Worm (Caenorhabditis elegans) whole organism, L4/young adult: Measurements from ENCODE around the gene C36A4.4.

ENCODE experiments used
- W03F9.2 ChIP-seq: fragments of 150-350 bp; optimal IDR thresholded peaks from 2 replicates; lab custom pipeline; 2014; ENCODE audit warnings: missing biosample characterization, missing genetic modification characterization
- dao-5 ChIP-seq: sonication (generic microtip); optimal IDR thresholded peaks from 2 replicates; lab custom pipeline; 2016; ENCODE audit warnings: missing genotype, missing genetic modification characterization, moderate library complexity, missing compliant biosample characterization
- him-1 ChIP-seq: sonication (generic microtip); optimal IDR thresholded peaks from 2 replicates; lab custom pipeline; 2016; ENCODE audit warnings: missing genotype, missing genetic modification reagents, missing genetic modification characterization, missing compliant biosample characterization

C36A4.4 gene

ce11 chrIII:3800934-3801252, 42.5 kb downstream of the C36A4.4 start:
- TF ChIP-seq him-1 (tag; lab: Kevin White, UChicago) (no peak), W03F9.2 (tag; lab: Kevin White, UChicago) (no peak), dao-5 (no peak)

- TF ChIP-seq W03F9.2 (tag; lab: Kevin White, UChicago) = no peak
- TF ChIP-seq dao-5 = no peak
- no peak for TF ChIP-seq him-1 (tag; lab: Kevin White, UChicago)
Measured at ce11 chrIII:3800240-3800933, 43.0 kb downstream of the C36A4.4 start, which contains the start of gene mtm-3. Gene mtm-3, minus strand, starts transcription at chrIII:3800467.

ce11 chrIII:3799213-3799612, 44.2 kb downstream of the C36A4.4 start:
- TF ChIP-seq W03F9.2 (tag; lab: Kevin White, UChicago) = no peak
- TF ChIP-seq dao-5 = no peak
- no peak for TF ChIP-seq him-1 (tag; lab: Kevin White, UChicago)

ce11 chrIII:3798416-3798815, 45.0 kb downstream of the C36A4.4 start:
- no peak for TF ChIP-seq W03F9.2 (tag; lab: Kevin White, UChicago)
- TF ChIP-seq him-1 (tag; lab: Kevin White, UChicago) = no peak
- TF ChIP-seq dao-5 = no peak

- no peak for TF ChIP-seq W03F9.2 (tag; lab: Kevin White, UChicago)
- no peak for TF ChIP-seq dao-5
- TF ChIP-seq him-1 (tag; lab: Kevin White, UChicago) = no peak
Measured at ce11 chrIII:3797180-3798026, 46.0 kb downstream of the C36A4.4 start.

ce11 chrIII:3795933-3796332, 47.5 kb downstream of the C36A4.4 start:
- TF ChIP-seq him-1 (tag; lab: Kevin White, UChicago) = no peak
- TF ChIP-seq W03F9.2 (tag; lab: Kevin White, UChicago) = no peak
- TF ChIP-seq dao-5 = no peak
